Worm (Caenorhabditis elegans): ENCODE measurements around the gene F37C4.6.

- TF ChIP-seq ceh-18 (tag; optimal IDR thresholded peaks at IDR 0.05) (no peak), ama-1 (optimal IDR thresholded peaks at IDR 0.05) (no peak), dmd-4 (tag; optimal IDR thresholded peaks at IDR 0.05; ENCODE audit: borderline replicate concordance) (no peak), eyg-1 (tag; optimal IDR thresholded peaks at IDR 0.05) (no peak), ceh-48 (tag; optimal IDR thresholded peaks at IDR 0.05) (no peak), sox-4 (tag; optimal IDR thresholded peaks at IDR 0.05) (no peak)
Observed at ce11 chrIV:3918160-3918559, 40.0 kb upstream of the F37C4.6 start, which contains the start of gene F56D6.23.
